Worm (Caenorhabditis elegans) whole organism, L3 larva: ENCODE data around the gene mutd-1.

Experiments used
- R02D3.7 ChIP-seq: fragments of 150-350 bp; optimal IDR thresholded peaks from 2 replicates; lab custom pipeline; 2014; ENCODE audit warnings: missing biosample characterization, missing genetic modification characterization
- ZK546.5 ChIP-seq: sonication (generic microtip); optimal IDR thresholded peaks from 2 replicates; lab custom pipeline; 2017; ENCODE audit warnings: missing biosample characterization, missing genetic modification characterization
- aly-2 ChIP-seq: fragments of 150-350 bp; optimal IDR thresholded peaks from 2 replicates; lab custom pipeline; 2014; ENCODE audit warnings: missing biosample characterization, missing genetic modification characterization
- ceh-16 ChIP-seq: sonication (generic microtip); optimal IDR thresholded peaks from 2 replicates; lab custom pipeline; 2017; ENCODE audit warnings: missing biosample characterization, missing genetic modification characterization
- ceh-28 ChIP-seq: fragments of 150-350 bp; optimal IDR thresholded peaks from 2 replicates; lab custom pipeline; 2014; ENCODE audit warnings: missing biosample characterization, missing genetic modification reagents, missing genetic modification characterization
- ceh-82 ChIP-seq: fragments of 150-350 bp; optimal IDR thresholded peaks from 2 replicates; lab custom pipeline; 2014; ENCODE audit warnings: missing biosample characterization, missing genetic modification characterization
- ceh-9 ChIP-seq: sonication (generic microtip); optimal IDR thresholded peaks from 2 replicates; lab custom pipeline; 2018; ENCODE audit warnings: missing biosample characterization, missing genetic modification characterization
- daf-12 ChIP-seq: fragments of 150-350 bp; optimal IDR thresholded peaks from 2 replicates; lab custom pipeline; 2014; ENCODE audit warnings: missing biosample characterization, missing genetic modification reagents, missing genetic modification characterization
- egl-27 ChIP-seq: sonication (generic microtip); optimal IDR thresholded peaks from 4 replicates; lab custom pipeline; 2017; ENCODE audit warnings: missing biosample characterization, missing genetic modification reagents, missing genetic modification characterization
- elt-1 ChIP-seq: fragments of 150-350 bp; optimal IDR thresholded peaks from 2 replicates; lab custom pipeline; 2014; ENCODE audit warnings: missing biosample characterization, missing genetic modification characterization
- elt-2 ChIP-seq: sonication (generic microtip); optimal IDR thresholded peaks from 2 replicates; lab custom pipeline; 2016; ENCODE audit warnings: missing genetic modification reagents, mild to moderate bottlenecking, missing genetic modification characterization, missing compliant biosample characterization
- eor-1 ChIP-seq, 2 experiments: fragments of 150-350 bp; optimal IDR thresholded peaks; 2 replicates each; lab custom pipeline; 2014 to 2018; ENCODE audit warnings: missing biosample characterization in 2 of 2, missing genetic modification characterization in 2 of 2
- fkh-10 ChIP-seq: sonication (generic microtip); optimal IDR thresholded peaks from 2 replicates; lab custom pipeline; 2017; ENCODE audit warnings: missing biosample characterization, missing genetic modification reagents, missing genetic modification characterization
- fkh-2 ChIP-seq: fragments of 150-350 bp; optimal IDR thresholded peaks from 2 replicates; lab custom pipeline; 2014; ENCODE audit warnings: missing biosample characterization, missing genetic modification reagents, missing genetic modification characterization
- fos-1 ChIP-seq: fragments of 150-350 bp; optimal IDR thresholded peaks from 2 replicates; lab custom pipeline; 2014; ENCODE audit warnings: missing biosample characterization, missing genetic modification characterization
- hmg-11 ChIP-seq: sonication (generic microtip); optimal IDR thresholded peaks from 2 replicates; lab custom pipeline; 2016; ENCODE audit warnings: missing genetic modification characterization, missing compliant biosample characterization
- jun-1 ChIP-seq: fragments of 150-350 bp; optimal IDR thresholded peaks from 2 replicates; lab custom pipeline; 2014; ENCODE audit warnings: missing biosample characterization, missing genetic modification reagents, missing genetic modification characterization
- lin-15B ChIP-seq: fragments of 150-350 bp; optimal IDR thresholded peaks from 2 replicates; lab custom pipeline; 2014; ENCODE audit warnings: missing biosample characterization, missing genetic modification characterization
- lin-39 ChIP-seq: fragments of 150-350 bp; optimal IDR thresholded peaks from 2 replicates; lab custom pipeline; 2018; ENCODE audit warnings: missing biosample characterization, missing genetic modification reagents, missing genetic modification characterization
- lsy-12 ChIP-seq: sonication (generic microtip); optimal IDR thresholded peaks from 2 replicates; lab custom pipeline; 2016; ENCODE audit warnings: mild to moderate bottlenecking, missing genetic modification characterization, missing compliant biosample characterization
- mdl-1 ChIP-seq: fragments of 150-350 bp; optimal IDR thresholded peaks from 2 replicates; lab custom pipeline; 2014; ENCODE audit warnings: missing biosample characterization, missing genetic modification characterization
- mml-1 ChIP-seq: fragments of 150-350 bp; sonication (generic microtip); optimal IDR thresholded peaks from 3 replicates; lab custom pipeline; 2014; ENCODE audit warnings: missing biosample characterization, missing genetic modification characterization
- nfya-1 ChIP-seq: sonication (generic microtip); optimal IDR thresholded peaks from 2 replicates; lab custom pipeline; 2017; ENCODE audit warnings: missing genetic modification characterization, mild to moderate bottlenecking, missing compliant biosample characterization, antibody characterized with exemption, moderate library complexity; ENCODE audit not compliant: insufficient read depth
- nhr-11 ChIP-seq: fragments of 150-350 bp; optimal IDR thresholded peaks from 2 replicates; lab custom pipeline; 2014; ENCODE audit warnings: missing biosample characterization, missing genetic modification characterization
- nhr-12 ChIP-seq: fragments of 150-350 bp; optimal IDR thresholded peaks from 2 replicates; lab custom pipeline; 2014; ENCODE audit warnings: missing biosample characterization, missing genetic modification characterization
- nhr-237 ChIP-seq: fragments of 150-350 bp; optimal IDR thresholded peaks from 2 replicates; lab custom pipeline; 2014; ENCODE audit warnings: missing biosample characterization, missing genetic modification characterization
- nhr-25 ChIP-seq: sonication (generic microtip); optimal IDR thresholded peaks from 2 replicates; lab custom pipeline; 2017; ENCODE audit warnings: missing biosample characterization, missing genetic modification characterization
- nhr-67 ChIP-seq: fragments of 150-350 bp; optimal IDR thresholded peaks from 2 replicates; lab custom pipeline; 2014; ENCODE audit warnings: missing biosample characterization, missing genetic modification characterization
- nhr-76 ChIP-seq: fragments of 150-350 bp; sonication (generic microtip); optimal IDR thresholded peaks from 5 replicates; lab custom pipeline; 2014; ENCODE audit warnings: missing biosample characterization, missing genetic modification characterization
- pha-4 ChIP-seq: fragments of 150-350 bp; optimal IDR thresholded peaks from 2 replicates; lab custom pipeline; 2014; ENCODE audit warnings: missing biosample characterization, missing genetic modification reagents, missing genetic modification characterization
- pqm-1 ChIP-seq: fragments of 150-350 bp; optimal IDR thresholded peaks from 2 replicates; lab custom pipeline; 2017; ENCODE audit warnings: missing biosample characterization, missing genetic modification characterization, inconsistent platforms
- snpc-4 ChIP-seq: fragments of 150-350 bp; optimal IDR thresholded peaks from 2 replicates; lab custom pipeline; 2014; ENCODE audit warnings: missing biosample characterization, missing genetic modification characterization
- tbx-2 ChIP-seq: sonication (generic microtip); optimal IDR thresholded peaks from 2 replicates; lab custom pipeline; 2016; ENCODE audit warnings: mild to moderate bottlenecking, missing genetic modification characterization, missing compliant biosample characterization
- zag-1 ChIP-seq: fragments of 150-350 bp; optimal IDR thresholded peaks from 2 replicates; lab custom pipeline; 2014; ENCODE audit warnings: missing biosample characterization, missing genetic modification characterization
- ztf-11 ChIP-seq: fragments of 150-350 bp; optimal IDR thresholded peaks from 2 replicates; lab custom pipeline; 2014; ENCODE audit warnings: missing biosample characterization, missing genetic modification characterization
- ztf-4 ChIP-seq: fragments of 150-350 bp; optimal IDR thresholded peaks from 2 replicates; lab custom pipeline; 2014; ENCODE audit warnings: missing biosample characterization, missing genetic modification characterization

Gene mutd-1

ce11 chrIV:7133983-7134382 is at the start of gene mutd-1:
TSS of gene mutd-1 (minus strand) at chrIV:7134083.
- no peak for TF ChIP-seq nhr-76 (tag; lab: Kevin White, UChicago)
- no peak for TF ChIP-seq ceh-9 (tag; lab: Kevin White, UChicago)
- no peak for TF ChIP-seq ceh-16 (tag; lab: Kevin White, UChicago)
- TF ChIP-seq fos-1 (tag; lab: Kevin White, UChicago), result no peak
- TF ChIP-seq fkh-2 (tag; lab: Kevin White, UChicago), result no peak

ce11 chrIV:7182818-7183217 is 48.9 kb upstream of the mutd-1 start:
- TF ChIP-seq elt-2 (tag; lab: Kevin White, UChicago) (peak; percentile 48), egl-27 (no peak), pqm-1 (tag; lab: Kevin White, UChicago) (no peak), nhr-25 (tag; lab: Kevin White, UChicago) (no peak)

ce11 chrIV:7180304-7180703 is 46.4 kb upstream of the mutd-1 start, which contains the start of gene cest-10:
TSS of gene cest-10 (plus strand) at chrIV:7180557.
- TF ChIP-seq nhr-76 (tag; lab: Kevin White, UChicago) (no peak), pqm-1 (tag; lab: Kevin White, UChicago) (peak; percentile 84), elt-2 (tag; lab: Kevin White, UChicago) (peak; percentile 88), lin-39 (tag; lab: Kevin White, UChicago) (no peak), lsy-12 (tag; lab: Kevin White, UChicago) (no peak), jun-1 (tag; lab: Kevin White, UChicago) (no peak), pha-4 (tag; lab: Kevin White, UChicago) (no peak), mml-1 (no peak), lin-15B (tag; lab: Kevin White, UChicago) (no peak), elt-1 (no peak)
- TF ChIP-seq, all 47 proteins: peak for 2

- no peak for TF ChIP-seq tbx-2 (tag; lab: Kevin White, UChicago)
- peak; percentile 96 for TF ChIP-seq nhr-25 (tag; lab: Kevin White, UChicago)
- no peak for TF ChIP-seq hmg-11
- no peak for TF ChIP-seq nhr-76 (tag; lab: Kevin White, UChicago)
Observed at ce11 chrIV:7178942-7179341, 45.1 kb upstream of the mutd-1 start, which contains the start of gene C42D4.3. TSS of gene C42D4.3 (plus strand) at chrIV:7179239.

ce11 chrIV:7176887-7177286 is 43.0 kb upstream of the mutd-1 start, which contains the start of gene str-44:
TSS of gene str-44 (plus strand) at chrIV:7177187.
- no peak for TF ChIP-seq zag-1 (tag; lab: Kevin White, UChicago)
- no peak for TF ChIP-seq ztf-4 (tag; lab: Kevin White, UChicago)
- TF ChIP-seq ZK546.5 (tag; lab: Kevin White, UChicago), result no peak
- TF ChIP-seq hmg-11, result no peak
- TF ChIP-seq fkh-10 (GFP tag; lab: Kevin White, UChicago), result no peak
- no peak for TF ChIP-seq mdl-1
- TF ChIP-seq nhr-25 (tag; lab: Kevin White, UChicago), result no peak
- TF ChIP-seq lin-39 (tag; lab: Kevin White, UChicago), result no peak
- no peak for TF ChIP-seq mml-1
- no peak for TF ChIP-seq daf-12
- no peak for TF ChIP-seq eor-1 (tag; optimal IDR thresholded peaks at IDR 0.05; lab: Kevin White, UChicago)
- no peak for TF ChIP-seq aly-2 (tag; lab: Kevin White, UChicago)
- no peak for TF ChIP-seq pha-4 (tag; lab: Kevin White, UChicago)
- TF ChIP-seq nhr-12 (tag; lab: Kevin White, UChicago), result no peak
- no peak for TF ChIP-seq ceh-16 (tag; lab: Kevin White, UChicago)
- TF ChIP-seq ceh-28 (tag; lab: Kevin White, UChicago), result no peak
- no peak for TF ChIP-seq ztf-11 (tag; lab: Kevin White, UChicago)
- TF ChIP-seq snpc-4 (tag; lab: Kevin White, UChicago), result no peak
- TF ChIP-seq jun-1 (tag; lab: Kevin White, UChicago), result no peak
- no peak for TF ChIP-seq nhr-67

- TF ChIP-seq nfya-1 (tag; lab: Kevin White, UChicago) (no peak), R02D3.7 (tag; lab: Kevin White, UChicago) (no peak), ceh-82 (no peak), lsy-12 (tag; lab: Kevin White, UChicago) (no peak), jun-1 (tag; lab: Kevin White, UChicago) (no peak), hmg-11 (no peak), nhr-237 (tag; lab: Kevin White, UChicago) (no peak), ceh-16 (tag; lab: Kevin White, UChicago) (no peak), nhr-11 (tag; lab: Kevin White, UChicago) (no peak), zag-1 (tag; lab: Kevin White, UChicago) (no peak)
- TF ChIP-seq, all 47 proteins: peak for 0
Observed at ce11 chrIV:7175346-7175745, 41.5 kb upstream of the mutd-1 start, which contains the start of gene C42D4.19. TSS of gene C42D4.19 (plus strand) at chrIV:7175646.
